Fruit fly (Drosophila melanogaster) whole organism, pupa: ENCODE measurements around the gene Jon99Cii.

Experiments used
- CG10348 ChIP-seq: fragments of 200-800 bp; sonication (Bioruptor generic); IDR thresholded peaks from 2 replicates; pipeline ENCODE4 v1.3.6; 2022; ENCODE audit warnings: missing biosample characterization, missing genetic modification characterization
- CG12605 ChIP-seq: fragments of 200-800 bp; sonication (Bioruptor generic); IDR thresholded peaks from 2 replicates; pipeline ENCODE4 v1.3.6; 2022; ENCODE audit warnings: missing biosample characterization, missing genetic modification characterization
- CG13204 ChIP-seq: fragments of 200-800 bp; sonication (Bioruptor generic); optimal IDR thresholded peaks from 2 replicates; lab custom pipeline; 2018; ENCODE audit warnings: missing biosample characterization, mild to moderate bottlenecking, missing genetic modification characterization, moderate library complexity
- CG14655 ChIP-seq: fragments of 200-800 bp; sonication (Bioruptor generic); optimal IDR thresholded peaks from 3 replicates; lab custom pipeline; 2017; ENCODE audit warnings: mild to moderate bottlenecking, missing biosample characterization, missing genetic modification reagents, missing genetic modification characterization
- CG15710 ChIP-seq: fragments of 200-800 bp; sonication (Bioruptor generic); optimal IDR thresholded peaks from 2 replicates; lab custom pipeline; 2018; ENCODE audit warnings: missing biosample characterization, mild to moderate bottlenecking, missing genetic modification characterization, moderate library complexity
- CG17806 ChIP-seq: fragments of 200-800 bp; sonication (Bioruptor generic); optimal IDR thresholded peaks from 2 replicates; lab custom pipeline; 2018; ENCODE audit warnings: missing biosample characterization, mild to moderate bottlenecking, missing genetic modification characterization, moderate library complexity
- CG32121 ChIP-seq: fragments of 200-800 bp; sonication (Bioruptor generic); IDR thresholded peaks from 2 replicates; pipeline ENCODE4 v1.3.6; 2022; ENCODE audit warnings: missing biosample characterization, missing genetic modification characterization
- CG34367 ChIP-seq: fragments of 200-800 bp; sonication (Bioruptor generic); optimal IDR thresholded peaks from 2 replicates; lab custom pipeline; 2018; ENCODE audit warnings: missing biosample characterization, mild to moderate bottlenecking, missing genetic modification characterization
- CG4496 ChIP-seq: fragments of 200-800 bp; sonication (Bioruptor generic); IDR thresholded peaks from 3 replicates; pipeline ENCODE4 v1.3.6; 2022; ENCODE audit warnings: missing biosample characterization, missing genetic modification characterization
- CG8159 ChIP-seq: fragments of 200-800 bp; sonication (Bioruptor generic); optimal IDR thresholded peaks from 3 replicates; lab custom pipeline; 2018; ENCODE audit warnings: missing biosample characterization, mild to moderate bottlenecking, missing genetic modification characterization, moderate library complexity
- CG8301 ChIP-seq: fragments of 200-800 bp; sonication (Bioruptor generic); optimal IDR thresholded peaks from 2 replicates; lab custom pipeline; 2018; ENCODE audit warnings: missing biosample characterization, mild to moderate bottlenecking, missing genetic modification characterization
- CG9948 ChIP-seq: fragments of 200-800 bp; sonication (Bioruptor generic); optimal IDR thresholded peaks from 2 replicates; lab custom pipeline; 2018; ENCODE audit warnings: missing biosample characterization, mild to moderate bottlenecking, missing genetic modification characterization, moderate library complexity
- D1 ChIP-seq: fragments of 200-800 bp; sonication (Bioruptor generic); optimal IDR thresholded peaks from 2 replicates; lab custom pipeline; 2018; ENCODE audit warnings: missing biosample characterization, mild to moderate bottlenecking, missing genetic modification characterization, moderate library complexity
- EcR ChIP-seq: fragments of 200-800 bp; sonication (Bioruptor generic); optimal IDR thresholded peaks from 3 replicates; lab custom pipeline; 2019; ENCODE audit warnings: missing biosample characterization, missing genetic modification characterization, mild to moderate bottlenecking, moderate library complexity, missing genetic modification reagents
- Ets98B ChIP-seq: fragments of 200-800 bp; sonication (Bioruptor generic); IDR thresholded peaks from 2 replicates; pipeline ENCODE4 v1.3.6; 2022; ENCODE audit warnings: missing biosample characterization, missing genetic modification characterization
- Pif1A ChIP-seq: fragments of 200-800 bp; sonication (Bioruptor generic); optimal IDR thresholded peaks from 3 replicates; lab custom pipeline; 2016; ENCODE audit warnings: missing biosample characterization, missing genetic modification characterization
- Pif1B ChIP-seq: fragments of 200-800 bp; sonication (Bioruptor generic); optimal IDR thresholded peaks from 3 replicates; lab custom pipeline; 2016; ENCODE audit warnings: missing biosample characterization, missing genetic modification characterization
- Snoo ChIP-seq: fragments of 200-800 bp; sonication (Bioruptor generic); optimal IDR thresholded peaks from 3 replicates; lab custom pipeline; 2017; ENCODE audit warnings: missing biosample characterization, mild to moderate bottlenecking, missing genetic modification characterization, inconsistent platforms
- fd96Ca ChIP-seq: fragments of 200-800 bp; sonication (Bioruptor generic); IDR thresholded peaks from 3 replicates; pipeline ENCODE4 v1.3.6; 2022; ENCODE audit warnings: missing biosample characterization, missing genetic modification characterization
- gl ChIP-seq: fragments of 200-800 bp; sonication (Bioruptor generic); optimal IDR thresholded peaks from 2 replicates; lab custom pipeline; 2018; ENCODE audit warnings: missing biosample characterization, mild to moderate bottlenecking, missing genetic modification characterization
- rn ChIP-seq: fragments of 200-800 bp; sonication (Bioruptor generic); IDR thresholded peaks from 2 replicates; pipeline ENCODE4 v1.3.6; 2022; ENCODE audit warnings: missing biosample characterization, missing genetic modification characterization

The Jon99Cii gene

DNA sequence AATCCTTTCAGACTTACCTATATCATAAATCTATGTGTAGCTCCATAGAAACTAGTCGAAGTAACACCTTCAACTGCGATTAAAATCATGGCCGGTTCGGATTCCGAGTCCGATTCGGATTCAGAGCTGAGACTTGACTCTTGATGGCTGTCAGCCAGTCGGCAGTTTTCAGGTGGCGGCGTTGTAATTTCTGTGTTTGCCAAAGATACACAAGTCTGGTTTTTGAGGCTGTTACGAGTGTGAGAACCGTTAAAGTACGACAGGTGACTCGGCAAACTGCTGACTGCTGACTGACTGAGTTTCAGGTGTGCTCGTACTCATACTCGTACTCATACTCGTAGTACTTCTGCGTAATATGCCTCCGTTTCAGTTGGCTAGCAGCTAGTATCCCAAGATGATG, 33.2 kb downstream of the Jon99Cii start:
- TF ChIP-seq Pif1B (GFP tag; lab: Kevin White, UChicago): no peak
- TF ChIP-seq, all 21 proteins: peak for 0

- TF ChIP-seq CG8301 (tag; lab: Kevin White, UChicago): no peak
- no peak for TF ChIP-seq gl (tag; lab: Kevin White, UChicago)
- no peak for TF ChIP-seq CG9948 (tag; lab: Kevin White, UChicago)
- TF ChIP-seq CG14655 (GFP tag; lab: Kevin White, UChicago): no peak
- no peak for TF ChIP-seq CG34367
- no peak for TF ChIP-seq CG8159 (tag; lab: Kevin White, UChicago)
- no peak for TF ChIP-seq D1 (tag; lab: Kevin White, UChicago)
- no peak for TF ChIP-seq rn (GFP tag; lab: Robert Waterston, UW)
- TF ChIP-seq CG4496: no peak
- no peak for TF ChIP-seq Pif1A (GFP tag; lab: Kevin White, UChicago)
- TF ChIP-seq CG10348 (GFP tag; lab: Robert Waterston, UW): no peak
- no peak for TF ChIP-seq CG15710 (tag; lab: Kevin White, UChicago)
- no peak for TF ChIP-seq Ets98B (GFP tag; lab: Robert Waterston, UW)
- no peak for TF ChIP-seq Pif1B (GFP tag; lab: Kevin White, UChicago)
- no peak for TF ChIP-seq CG17806 (tag; lab: Kevin White, UChicago)
- no peak for TF ChIP-seq CG13204 (GFP tag; lab: Kevin White, UChicago)
- no peak for TF ChIP-seq Snoo (tag; lab: Kevin White, UChicago)
- no peak for TF ChIP-seq fd96Ca
- TF ChIP-seq, all 21 proteins: peak for 0
Measured at dm6 chr3R:29880306-29880705, 44.1 kb downstream of the Jon99Cii start.

DNA sequence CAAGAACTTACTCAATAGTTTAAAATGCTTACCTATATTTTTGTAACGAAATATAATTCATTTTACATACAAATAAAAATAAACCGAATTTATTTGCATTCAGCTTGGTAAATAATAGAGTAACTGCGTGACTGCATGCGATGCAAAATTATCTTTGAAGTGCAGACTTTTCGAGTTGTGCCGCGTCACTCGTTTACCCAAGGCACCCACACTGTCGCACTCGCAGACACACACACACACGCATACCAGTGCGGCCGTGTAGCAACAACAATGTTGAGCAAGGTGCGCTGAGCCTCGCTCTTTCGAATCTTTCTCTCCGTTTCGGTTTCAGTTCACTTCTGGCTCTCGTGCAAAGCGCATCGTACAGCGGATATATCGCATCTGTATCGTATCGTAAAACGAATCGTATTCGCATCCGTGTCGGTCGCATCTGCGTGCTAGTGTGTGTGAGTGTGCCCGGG, 47.7 kb downstream of the Jon99Cii start, which contains the start of gene CG31038:
TSS of gene CG31038 (plus strand) at position 327 of the 461 bp plus-strand sequence.
- no peak for TF ChIP-seq CG17806 (tag; lab: Kevin White, UChicago)
- TF ChIP-seq D1 (tag; lab: Kevin White, UChicago): no peak
- TF ChIP-seq CG8159 (tag; lab: Kevin White, UChicago): peak; percentile 58
- no peak for TF ChIP-seq CG10348 (GFP tag; lab: Robert Waterston, UW)
- peak; percentile 52 for TF ChIP-seq CG13204 (GFP tag; lab: Kevin White, UChicago)
- peak; percentile 62 for TF ChIP-seq CG14655 (GFP tag; lab: Kevin White, UChicago)
- TF ChIP-seq Pif1A (GFP tag; lab: Kevin White, UChicago): peak; percentile 61
- peak; percentile 62 for TF ChIP-seq Pif1B (GFP tag; lab: Kevin White, UChicago)
- peak; percentile 18 for TF ChIP-seq CG9948 (tag; lab: Kevin White, UChicago)
- TF ChIP-seq CG4496: peak; percentile 77
- no peak for TF ChIP-seq Snoo (tag; lab: Kevin White, UChicago)
- peak; percentile 50; the same call in 1 of the 3 replicates for TF ChIP-seq fd96Ca
- TF ChIP-seq CG32121: peak; percentile 68; the same call in 1 of the 2 replicates
- peak; percentile 85; the same call in 1 of the 2 replicates for TF ChIP-seq Ets98B (GFP tag; lab: Robert Waterston, UW)
- no peak for TF ChIP-seq rn (GFP tag; lab: Robert Waterston, UW)
- peak; percentile 71 for TF ChIP-seq CG12605
- TF ChIP-seq CG15710 (tag; lab: Kevin White, UChicago): peak; percentile 12
- peak; percentile 55 for TF ChIP-seq CG8301 (tag; lab: Kevin White, UChicago)
- TF ChIP-seq CG34367: peak; percentile 27
- TF ChIP-seq EcR (GFP tag; lab: Kevin White, UChicago): peak; percentile 68
- TF ChIP-seq gl (tag; lab: Kevin White, UChicago): peak; percentile 29
- TF ChIP-seq, all 21 proteins: peak for 16

DNA sequence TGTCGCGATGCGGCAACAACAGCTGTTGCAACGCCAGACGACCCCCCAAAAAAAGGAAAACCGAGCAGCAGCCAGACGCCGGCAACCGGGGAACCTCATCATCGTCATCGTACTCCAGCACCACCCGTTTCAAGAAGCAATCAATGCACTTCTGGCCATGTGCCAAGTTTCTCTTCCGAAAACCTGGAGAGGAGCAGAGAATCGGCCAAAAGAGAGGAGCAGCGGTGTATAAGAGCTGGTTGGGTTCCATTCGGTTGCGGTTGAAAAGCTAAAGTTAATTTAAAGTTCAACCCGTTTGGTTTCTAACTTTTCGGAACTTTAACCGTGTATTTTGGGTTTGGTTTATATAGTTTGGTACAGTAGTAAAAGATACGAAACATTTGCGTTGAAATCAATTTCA, 48.2 kb downstream of the Jon99Cii start:
- TF ChIP-seq Ets98B (GFP tag; lab: Robert Waterston, UW) (peak; percentile 7; the same call in 1 of the 2 replicates), CG12605 (no peak)

DNA sequence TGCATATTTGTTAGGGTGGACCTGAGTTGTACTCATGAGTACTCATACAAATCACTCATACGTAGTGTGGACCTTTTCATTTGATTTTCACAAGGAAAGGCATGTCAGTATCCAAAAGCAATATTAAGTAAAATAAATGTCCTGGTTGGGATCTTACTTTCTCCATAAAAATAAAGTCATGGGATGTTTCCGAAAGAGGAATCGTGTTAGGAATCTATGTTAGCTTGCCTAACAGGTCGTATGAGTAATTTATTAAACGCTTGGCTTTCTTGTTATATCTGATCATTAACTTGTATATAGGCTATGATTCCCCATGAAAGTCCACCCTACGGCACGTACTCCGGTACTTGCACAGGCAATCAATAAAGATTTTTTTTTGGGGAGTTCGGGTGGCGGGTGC, 48.6 kb downstream of the Jon99Cii start:
- TF ChIP-seq CG9948 (tag; lab: Kevin White, UChicago) (peak; percentile 68), rn (GFP tag; lab: Robert Waterston, UW) (no peak), CG34367 (peak; percentile 52), CG8159 (tag; lab: Kevin White, UChicago) (peak; percentile 96), EcR (GFP tag; lab: Kevin White, UChicago) (no peak), CG32121 (peak; percentile 54; the same call in 1 of the 2 replicates), Ets98B (GFP tag; lab: Robert Waterston, UW) (peak; percentile 38; the same call in 1 of the 2 replicates), CG17806 (tag; lab: Kevin White, UChicago) (peak; percentile 64), D1 (tag; lab: Kevin White, UChicago) (no peak), CG15710 (tag; lab: Kevin White, UChicago) (peak; percentile 63), Pif1B (GFP tag; lab: Kevin White, UChicago) (peak; percentile 84), CG14655 (GFP tag; lab: Kevin White, UChicago) (no peak), CG10348 (GFP tag; lab: Robert Waterston, UW) (no peak), CG8301 (tag; lab: Kevin White, UChicago) (peak; percentile 82), fd96Ca (peak; percentile 66; the same call in 2 of the 3 replicates), gl (tag; lab: Kevin White, UChicago) (peak; percentile 49), CG13204 (GFP tag; lab: Kevin White, UChicago) (no peak), CG4496 (peak; percentile 65), CG12605 (no peak), Pif1A (GFP tag; lab: Kevin White, UChicago) (peak; percentile 85), Snoo (tag; lab: Kevin White, UChicago) (peak; percentile 49)
